Fruit fly (Drosophila melanogaster) whole organism, embryonic: ENCODE data around the gene CG11986.

Experiments used
- Aef1 ChIP-seq: fragments of 200-800 bp; sonication (Bioruptor generic); IDR thresholded peaks from 3 replicates; pipeline ENCODE4 v1.3.6; 2022; ENCODE audit warnings: missing biosample characterization, missing genetic modification characterization
- CG10431 ChIP-seq: fragments of 200-800 bp; sonication (Bioruptor generic); optimal IDR thresholded peaks from 3 replicates; lab custom pipeline; 2018; ENCODE audit warnings: missing biosample characterization, mild to moderate bottlenecking, missing genetic modification characterization
- CG10565 ChIP-seq: fragments of 200-800 bp; sonication (Bioruptor generic); optimal IDR thresholded peaks from 3 replicates; lab custom pipeline; 2016; ENCODE audit warnings: missing biosample characterization, mild to moderate bottlenecking, missing genetic modification characterization
- CG11093 ChIP-seq: fragments of 200-800 bp; sonication (Bioruptor generic); IDR thresholded peaks from 3 replicates; pipeline ENCODE4 v1.3.6; 2022; ENCODE audit warnings: missing biosample characterization, missing genetic modification characterization
- CG11723 ChIP-seq: fragments of 200-800 bp; sonication (Bioruptor generic); optimal IDR thresholded peaks from 2 replicates; lab custom pipeline; 2017; ENCODE audit warnings: missing biosample characterization, mild to moderate bottlenecking, missing genetic modification characterization
- CG1233 ChIP-seq: fragments of 200-800 bp; sonication (Bioruptor generic); optimal IDR thresholded peaks from 4 replicates; lab custom pipeline; 2018; ENCODE audit warnings: missing biosample characterization, mild to moderate bottlenecking, missing genetic modification characterization
- CG12659 ChIP-seq: fragments of 200-800 bp; sonication (Bioruptor generic); optimal IDR thresholded peaks from 3 replicates; lab custom pipeline; 2017; ENCODE audit warnings: mild to moderate bottlenecking, missing biosample characterization, missing genetic modification reagents, missing genetic modification characterization
- CG13287 ChIP-seq: fragments of 200-800 bp; sonication (Bioruptor generic); IDR thresholded peaks from 2 replicates; pipeline ENCODE4 v1.3.6; 2022; ENCODE audit warnings: missing biosample characterization, missing genetic modification characterization; ENCODE audit not compliant: partially characterized antibody
- CG13624 ChIP-seq: fragments of 200-800 bp; sonication (Bioruptor generic); optimal IDR thresholded peaks from 2 replicates; lab custom pipeline; 2016; ENCODE audit warnings: missing biosample characterization, missing genetic modification characterization
- CG14014 ChIP-seq: fragments of 200-800 bp; sonication (Bioruptor generic); IDR thresholded peaks from 2 replicates; pipeline ENCODE4 v1.3.6; 2022; ENCODE audit warnings: missing biosample characterization, missing genetic modification characterization
- CG14050 ChIP-seq: fragments of 200-800 bp; sonication (Bioruptor generic); IDR thresholded peaks from 3 replicates; pipeline ENCODE4 v1.3.6; 2022; ENCODE audit warnings: missing biosample characterization, missing genetic modification characterization
- CG15073 ChIP-seq: fragments of 200-800 bp; sonication (Bioruptor generic); optimal IDR thresholded peaks from 2 replicates; lab custom pipeline; 2016; ENCODE audit warnings: missing biosample characterization, missing genetic modification characterization
- CG17385 ChIP-seq: fragments of 200-800 bp; sonication (Bioruptor generic); optimal IDR thresholded peaks from 3 replicates; lab custom pipeline; 2018; ENCODE audit warnings: missing biosample characterization, mild to moderate bottlenecking, missing genetic modification characterization
- CG17802 ChIP-seq: fragments of 200-800 bp; sonication (Bioruptor generic); optimal IDR thresholded peaks from 2 replicates; lab custom pipeline; 2018; ENCODE audit warnings: missing biosample characterization, mild to moderate bottlenecking, missing genetic modification characterization, moderate library complexity
- CG32532 ChIP-seq: fragments of 200-800 bp; sonication (Bioruptor generic); IDR thresholded peaks from 2 replicates; pipeline ENCODE4 v1.3.6; 2022; ENCODE audit warnings: missing biosample characterization, missing genetic modification characterization
- CG3726 ChIP-seq: fragments of 200-800 bp; sonication (Bioruptor generic); IDR thresholded peaks from 3 replicates; pipeline ENCODE4, ENCODE4 v1.3.6; 2022; ENCODE audit warnings: missing biosample characterization, missing genetic modification characterization
- CG3838 ChIP-seq: fragments of 200-800 bp; sonication (Bioruptor generic); optimal IDR thresholded peaks from 3 replicates; lab custom pipeline; 2016; ENCODE audit warnings: missing biosample characterization, missing genetic modification characterization
- CG4328 ChIP-seq: fragments of 200-800 bp; sonication (Bioruptor generic); optimal IDR thresholded peaks from 3 replicates; lab custom pipeline; 2017; ENCODE audit warnings: missing biosample characterization, missing genetic modification reagents, missing genetic modification characterization
- CG4360 ChIP-seq: fragments of 200-800 bp; sonication (Bioruptor generic); IDR thresholded peaks from 2 replicates; pipeline ENCODE4 v1.3.6; 2022; ENCODE audit warnings: missing biosample characterization, missing genetic modification characterization
- CG6654 ChIP-seq: fragments of 200-800 bp; sonication (Bioruptor generic); optimal IDR thresholded peaks from 2 replicates; lab custom pipeline; 2017; ENCODE audit warnings: missing biosample characterization, mild to moderate bottlenecking, missing genetic modification characterization
- CG6765 ChIP-seq: fragments of 200-800 bp; sonication (Bioruptor generic); optimal IDR thresholded peaks from 3 replicates; lab custom pipeline; 2017; ENCODE audit warnings: missing biosample characterization, mild to moderate bottlenecking, missing genetic modification characterization
- CG9797 ChIP-seq: fragments of 200-800 bp; sonication (Bioruptor generic); optimal IDR thresholded peaks from 3 replicates; lab custom pipeline; 2018; ENCODE audit warnings: missing biosample characterization, mild to moderate bottlenecking, missing genetic modification characterization
- CkIIα-i1 ChIP-seq: fragments of 200-800 bp; sonication (Bioruptor generic); IDR thresholded peaks from 2 replicates; pipeline ENCODE4 v1.3.6; 2022; ENCODE audit warnings: missing biosample characterization, missing genetic modification characterization
- D ChIP-seq, 2 experiments: fragments of 200-800 bp in 1 of 2; fragments of >200 bp in 1 of 2; sonication (Bioruptor generic) in 1 of 2; optimal IDR thresholded peaks; 2 replicates in 1 of 2; 3 replicates in 1 of 2; lab custom pipeline; 2017; ENCODE audit warnings: mild to moderate bottlenecking in 1 of 2, missing biosample characterization in 1 of 2, missing genetic modification characterization in 1 of 2, missing genetic modification reagents in 1 of 2
- Deaf1 ChIP-seq: fragments of 200-800 bp; optimal IDR thresholded peaks from 3 replicates; lab custom pipeline; 2019; ENCODE audit warnings: missing biosample characterization, mild to moderate bottlenecking, missing genetic modification characterization, moderate library complexity
- GATAe ChIP-seq: fragments of 200-800 bp; sonication (Bioruptor generic); conservative IDR thresholded peaks from 2 replicates; pipeline ENCODE4 v1.3.6; 2022; ENCODE audit warnings: missing biosample characterization, missing genetic modification characterization
- MTF-1 ChIP-seq: fragments of 200-800 bp; sonication (Bioruptor generic); optimal IDR thresholded peaks from 2 replicates; lab custom pipeline; 2018; ENCODE audit warnings: missing biosample characterization, mild to moderate bottlenecking, missing genetic modification characterization, borderline replicate concordance
- Max ChIP-seq: fragments of 200-800 bp; sonication (Bioruptor generic); optimal IDR thresholded peaks from 2 replicates; lab custom pipeline; 2016; ENCODE audit warnings: missing biosample characterization, mild to moderate bottlenecking, missing genetic modification characterization
- Nf-YB ChIP-seq: fragments of 200-800 bp; sonication (Bioruptor generic); optimal IDR thresholded peaks from 3 replicates; lab custom pipeline; 2019; ENCODE audit warnings: missing biosample characterization, mild to moderate bottlenecking, missing genetic modification characterization, moderate library complexity
- Poxn ChIP-seq: fragments of 200-800 bp; sonication (Bioruptor generic); IDR thresholded peaks from 2 replicates; pipeline ENCODE4 v1.3.6; 2022; ENCODE audit warnings: missing biosample characterization, missing genetic modification characterization
- Ssrp ChIP-seq: fragments of 200-800 bp; sonication (Bioruptor generic); optimal IDR thresholded peaks from 2 replicates; lab custom pipeline; 2018; ENCODE audit warnings: missing biosample characterization, mild to moderate bottlenecking, missing genetic modification characterization, moderate library complexity
- Stat92E ChIP-seq, 3 experiments: fragments of >200 bp in 2 of 3; fragments of 200-800 bp in 1 of 3; sonication (Bioruptor generic) in 1 of 3; optimal IDR thresholded peaks; 2 replicates each; lab custom pipeline; 2017 to 2019; ENCODE audit warnings: missing biosample characterization in 3 of 3, missing genetic modification characterization in 3 of 3, mild to moderate bottlenecking in 1 of 3, moderate library complexity in 1 of 3
- Xbp1 ChIP-seq: fragments of 200-800 bp; sonication (Bioruptor generic); optimal IDR thresholded peaks from 3 replicates; lab custom pipeline; 2016; ENCODE audit warnings: missing biosample characterization, mild to moderate bottlenecking, missing genetic modification characterization
- az2 ChIP-seq: fragments of 200-800 bp; sonication (Bioruptor generic); optimal IDR thresholded peaks from 3 replicates; lab custom pipeline; 2016; ENCODE audit warnings: missing biosample characterization, missing genetic modification characterization
- cwo ChIP-seq: fragments of 200-800 bp; sonication (Bioruptor generic); optimal IDR thresholded peaks from 3 replicates; lab custom pipeline; 2017; ENCODE audit warnings: missing biosample characterization, missing genetic modification characterization, mild to moderate bottlenecking, moderate library complexity, missing genetic modification reagents
- dan ChIP-seq: fragments of 200-800 bp; sonication (Bioruptor generic); IDR thresholded peaks from 2 replicates; pipeline ENCODE4 v1.3.6; 2022; ENCODE audit warnings: missing biosample characterization, missing genetic modification characterization
- dmrt99B ChIP-seq: fragments of 200-800 bp; sonication (Bioruptor generic); optimal IDR thresholded peaks from 2 replicates; lab custom pipeline; 2018; ENCODE audit warnings: missing biosample characterization, mild to moderate bottlenecking, missing genetic modification characterization, moderate library complexity
- fd64A ChIP-seq: fragments of 200-800 bp; sonication (Bioruptor generic); optimal IDR thresholded peaks from 3 replicates; lab custom pipeline; 2018; ENCODE audit warnings: missing biosample characterization, mild to moderate bottlenecking, missing genetic modification characterization
- fd96Cb ChIP-seq: fragments of 200-800 bp; sonication (Bioruptor generic); optimal IDR thresholded peaks from 2 replicates; lab custom pipeline; 2018; ENCODE audit warnings: missing biosample characterization, mild to moderate bottlenecking, missing genetic modification characterization, moderate library complexity
- ftz-f1 ChIP-seq: fragments of 200-800 bp; sonication (Bioruptor generic); optimal IDR thresholded peaks from 2 replicates; lab custom pipeline; 2016; ENCODE audit warnings: missing biosample characterization, missing genetic modification characterization
- hbn ChIP-seq: fragments of 200-800 bp; sonication (Bioruptor generic); IDR thresholded peaks from 2 replicates; pipeline ENCODE4 v1.3.6; 2022; ENCODE audit warnings: missing biosample characterization, missing genetic modification characterization; ENCODE audit not compliant: partially characterized antibody
- jing ChIP-seq: fragments of 200-800 bp; sonication (Bioruptor generic); optimal IDR thresholded peaks from 2 replicates; lab custom pipeline; 2018; ENCODE audit warnings: missing biosample characterization, mild to moderate bottlenecking, missing genetic modification characterization
- jumu ChIP-seq: fragments of 200-800 bp; sonication (Bioruptor generic); optimal IDR thresholded peaks from 3 replicates; lab custom pipeline; 2016; ENCODE audit warnings: missing biosample characterization, missing genetic modification characterization
- mld ChIP-seq: fragments of 200-800 bp; sonication (Bioruptor generic); IDR thresholded peaks from 3 replicates; pipeline ENCODE4 v1.3.6; 2022; ENCODE audit warnings: missing biosample characterization, missing genetic modification characterization; ENCODE audit not compliant: partially characterized antibody
- shn ChIP-seq: fragments of 200-800 bp; sonication (Bioruptor generic); optimal IDR thresholded peaks from 3 replicates; lab custom pipeline; 2016; ENCODE audit warnings: missing biosample characterization, missing genetic modification characterization
- slp2 ChIP-seq: fragments of 200-800 bp; sonication (Bioruptor generic); optimal IDR thresholded peaks from 2 replicates; lab custom pipeline; 2016; ENCODE audit warnings: missing biosample characterization, missing genetic modification characterization
- sna ChIP-seq: fragments of 200-800 bp; sonication (Bioruptor generic); IDR thresholded peaks from 2 replicates; pipeline ENCODE4 v1.3.6; 2022; ENCODE audit warnings: missing biosample characterization, missing genetic modification characterization; ENCODE audit not compliant: partially characterized antibody
- ttk ChIP-seq: fragments of 200-800 bp; sonication (Bioruptor generic); IDR thresholded peaks from 2 replicates; pipeline ENCODE4 v2.1.2; 2022; ENCODE audit warnings: missing biosample characterization, missing genetic modification characterization
- unc-4 ChIP-seq: fragments of 200-800 bp; sonication (Bioruptor generic); IDR thresholded peaks from 2 replicates; pipeline ENCODE4 v1.3.6; 2022; ENCODE audit warnings: missing biosample characterization, missing genetic modification characterization; ENCODE audit not compliant: partially characterized antibody
- usp ChIP-seq: fragments of >200 bp; optimal IDR thresholded peaks from 2 replicates; lab custom pipeline; 2017; ENCODE audit warnings: missing biosample characterization, missing genetic modification characterization

Gene CG11986

DNA sequence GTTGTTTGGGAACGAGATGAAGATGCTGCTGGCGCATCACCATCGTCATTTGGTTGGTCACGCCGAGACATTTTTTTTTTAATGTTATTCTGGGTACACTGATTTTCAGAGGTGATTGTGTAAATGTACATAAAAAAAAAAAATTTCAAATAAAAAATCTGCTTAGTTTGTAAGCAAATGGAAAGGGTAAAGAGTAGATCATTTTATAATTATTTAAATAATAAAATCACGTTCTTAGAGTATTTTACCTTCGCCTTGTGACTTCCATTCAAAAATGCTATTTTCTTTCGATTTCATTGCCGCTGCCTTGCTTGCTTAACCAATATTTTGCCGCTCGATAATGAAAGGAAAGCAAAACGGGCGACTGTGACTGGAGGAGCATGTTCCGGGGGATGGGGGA, 36.5 kb upstream of the CG11986 start (continued):
- TF ChIP-seq ftz-f1 (GFP tag; lab: Kevin White, UChicago), result no peak
- TF ChIP-seq dmrt99B (tag; lab: Kevin White, UChicago), result peak; percentile 72
- no peak for TF ChIP-seq CG11723 (GFP tag; lab: Kevin White, UChicago)
- TF ChIP-seq MTF-1 (GFP tag; lab: Kevin White, UChicago), result no peak
- TF ChIP-seq Deaf1 (tag; lab: Kevin White, UChicago), result no peak
- TF ChIP-seq GATAe, result no peak
- TF ChIP-seq CG10431, result no peak
- no peak for TF ChIP-seq Stat92E (GFP tag; optimal IDR thresholded peaks at IDR 0.05; lab: Kevin White, UChicago)
- TF ChIP-seq slp2 (GFP tag; lab: Kevin White, UChicago), result no peak
- no peak for TF ChIP-seq CkIIα-i1 (GFP tag; lab: Robert Waterston, UW)
- TF ChIP-seq CG1233 (GFP tag; lab: Kevin White, UChicago), result no peak
- no peak for TF ChIP-seq hbn
- no peak for TF ChIP-seq shn (GFP tag; lab: Kevin White, UChicago)
- 0 out of 2 replicates have a peak, but pooled peaks have one; percentile 40 for TF ChIP-seq CG14014 (GFP tag; lab: Robert Waterston, UW)
- no peak for TF ChIP-seq CG15073 (GFP tag; lab: Kevin White, UChicago)
- peak; percentile 39 for TF ChIP-seq ttk (GFP tag; lab: Robert Waterston, UW)
- TF ChIP-seq Xbp1 (GFP tag; lab: Kevin White, UChicago), result peak; percentile 20
- no peak for TF ChIP-seq Aef1 (GFP tag; lab: Robert Waterston, UW)
- TF ChIP-seq jing (GFP tag; lab: Kevin White, UChicago), result no peak
- peak; percentile 16 for TF ChIP-seq CG17385 (GFP tag; lab: Kevin White, UChicago)
- no peak for TF ChIP-seq CG32532 (GFP tag; lab: Robert Waterston, UW)
- no peak for TF ChIP-seq CG4328 (GFP tag; lab: Kevin White, UChicago)
- no peak for TF ChIP-seq CG17802 (tag; lab: Kevin White, UChicago)
- TF ChIP-seq fd64A (GFP tag; lab: Kevin White, UChicago), result no peak
- no peak for TF ChIP-seq CG10565 (GFP tag; lab: Kevin White, UChicago)
- TF ChIP-seq unc-4 (GFP tag; lab: Robert Waterston, UW), result no peak
- TF ChIP-seq jumu (GFP tag; lab: Kevin White, UChicago), result no peak
- peak; percentile 58 for TF ChIP-seq fd96Cb (tag; lab: Kevin White, UChicago)
- no peak for TF ChIP-seq CG12659
- no peak for TF ChIP-seq CG3726 (GFP tag; lab: Robert Waterston, UW)
- TF ChIP-seq Nf-YB (GFP tag; lab: Kevin White, UChicago), result no peak
- no peak for TF ChIP-seq Poxn (GFP tag; lab: Robert Waterston, UW)
- TF ChIP-seq CG14050 (GFP tag; lab: Robert Waterston, UW), result 0 out of 3 replicates have a peak, but pooled peaks have one; percentile 15
- TF ChIP-seq CG3838 (GFP tag; lab: Kevin White, UChicago), result no peak
- TF ChIP-seq CG13287, result no peak
- no peak for TF ChIP-seq dan
- no peak for TF ChIP-seq CG9797
- peak; percentile 66 for TF ChIP-seq Ssrp
- TF ChIP-seq CG13624, result no peak
- no peak for TF ChIP-seq CG6654 (GFP tag; lab: Kevin White, UChicago)
- TF ChIP-seq usp (GFP tag; lab: Kevin White, UChicago), result no peak
- TF ChIP-seq CG11093 (GFP tag; lab: Robert Waterston, UW), result 0 out of 3 replicates have a peak, but pooled peaks have one; percentile 50
- TF ChIP-seq cwo (GFP tag; lab: Kevin White, UChicago), result no peak
- no peak for TF ChIP-seq CG4360 (GFP tag; lab: Robert Waterston, UW)
- TF ChIP-seq D (optimal IDR thresholded peaks at IDR 0.05; lab: Kevin White, UChicago), result no peak
- TF ChIP-seq D (GFP tag; optimal IDR thresholded peaks at IDR 0.05; lab: Kevin White, UChicago), result peak; percentile 50
- no peak for TF ChIP-seq sna (GFP tag; lab: Robert Waterston, UW)
- no peak for TF ChIP-seq CG6765 (GFP tag; lab: Kevin White, UChicago)
- TF ChIP-seq mld (GFP tag; lab: Robert Waterston, UW), result no peak
- TF ChIP-seq az2 (GFP tag; lab: Kevin White, UChicago), result no peak
- TF ChIP-seq Max (GFP tag; lab: Kevin White, UChicago), result no peak
